Fruit fly (Drosophila melanogaster): ENCODE results near the gene comm.

comm gene

dm6 chr3L:15746250-15746649, 18.0 kb upstream of the comm start:
- TF ChIP-seq CG34406 (GFP tag; optimal IDR thresholded peaks at IDR 0.05) (no peak), Eip93F (GFP tag; optimal IDR thresholded peaks at IDR 0.05) (no peak)

- TF ChIP-seq CG4318 (GFP tag; optimal IDR thresholded peaks at IDR 0.05) (no peak), Sox15 (GFP tag; optimal IDR thresholded peaks at IDR 0.05) (no peak), CG3919 (GFP tag; optimal IDR thresholded peaks at IDR 0.05) (no peak), Sox14 (GFP tag; optimal IDR thresholded peaks at IDR 0.05) (no peak), Smox (GFP tag; optimal IDR thresholded peaks at IDR 0.05) (no peak), fkh (GFP tag; optimal IDR thresholded peaks at IDR 0.05) (peak; percentile 70), Hr39 (GFP tag; optimal IDR thresholded peaks at IDR 0.05) (no peak), lz (GFP tag; optimal IDR thresholded peaks at IDR 0.05) (no peak)
These were observed 13.6 kb upstream of the comm start for dm6 chr3L:15741843-15742242.

- TF ChIP-seq Hr4 (GFP tag; optimal IDR thresholded peaks at IDR 0.05) (no peak), salr (GFP tag; optimal IDR thresholded peaks at IDR 0.05) (no peak), CG6808 (GFP tag; optimal IDR thresholded peaks at IDR 0.05) (no peak), esn (GFP tag; optimal IDR thresholded peaks at IDR 0.05) (no peak), CG6854 (GFP tag; optimal IDR thresholded peaks at IDR 0.05) (no peak), ss (GFP tag; optimal IDR thresholded peaks at IDR 0.05) (no peak), Lpt (GFP tag; optimal IDR thresholded peaks at IDR 0.05) (no peak), Gug (GFP tag; IDR thresholded peaks at IDR 0.05) (no peak), CG11294 (GFP tag; IDR thresholded peaks at IDR 0.05) (no peak), Hr38 (GFP tag; optimal IDR thresholded peaks at IDR 0.05) (no peak), Met (GFP tag; optimal IDR thresholded peaks at IDR 0.05) (no peak), eg (GFP tag; IDR thresholded peaks at IDR 0.05) (no peak), fd59A (GFP tag; optimal IDR thresholded peaks at IDR 0.05) (no peak), CG11902 (GFP tag; optimal IDR thresholded peaks at IDR 0.05) (no peak), Eip78C (GFP tag) (no peak), Ets21C (GFP tag; optimal IDR thresholded peaks at IDR 0.05) (no peak), CG4318 (GFP tag; optimal IDR thresholded peaks at IDR 0.05) (no peak), CG8319 (GFP tag; optimal IDR thresholded peaks at IDR 0.05) (no peak), Eip75B (GFP tag; optimal IDR thresholded peaks at IDR 0.05) (no peak), CG6792 (GFP tag; optimal IDR thresholded peaks at IDR 0.05) (no peak)
These were observed 12.6 kb upstream of the comm start for dm6 chr3L:15740708-15741280.

- no peak for TF ChIP-seq Gug (GFP tag; IDR thresholded peaks at IDR 0.05)
- TF ChIP-seq Eip78C (GFP tag) = peak; percentile 29
These were observed 3.7 kb upstream of the comm start for dm6 chr3L:15731832-15732506.

- TF ChIP-seq lz (GFP tag; optimal IDR thresholded peaks at IDR 0.05) = no peak
- no peak for TF ChIP-seq spab (GFP tag; optimal IDR thresholded peaks at IDR 0.05)
- TF ChIP-seq fd59A (GFP tag; optimal IDR thresholded peaks at IDR 0.05) = no peak
- TF ChIP-seq Smox (GFP tag; optimal IDR thresholded peaks at IDR 0.05) = no peak
- TF ChIP-seq CG11762 (GFP tag; optimal IDR thresholded peaks at IDR 0.05; ENCODE audit: insufficient read depth) = no peak
- no peak for TF ChIP-seq Blimp-1 (GFP tag; optimal IDR thresholded peaks at IDR 0.05)
- peak; percentile 40; the same call in 1 of the 3 replicates for TF ChIP-seq eg (GFP tag; IDR thresholded peaks at IDR 0.05)
- TF ChIP-seq CG32006 (GFP tag; optimal IDR thresholded peaks at IDR 0.05) = no peak
- no peak for TF ChIP-seq CG3032 (tag; optimal IDR thresholded peaks at IDR 0.05)
- TF ChIP-seq Eip78C (GFP tag) = peak; percentile 4
- no peak for TF ChIP-seq cyc (GFP tag; optimal IDR thresholded peaks at IDR 0.05)
- TF ChIP-seq CG8119 (GFP tag; IDR thresholded peaks at IDR 0.05) = no peak
- no peak for TF ChIP-seq acj6 (GFP tag; optimal IDR thresholded peaks at IDR 0.05)
- TF ChIP-seq CG31627 (GFP tag; optimal IDR thresholded peaks at IDR 0.05) = no peak
- no peak for TF ChIP-seq Ets96B (tag; optimal IDR thresholded peaks at IDR 0.05)
- no peak for TF ChIP-seq Sox14 (GFP tag; optimal IDR thresholded peaks at IDR 0.05)
- no peak for TF ChIP-seq CG7368 (GFP tag; optimal IDR thresholded peaks at IDR 0.05)
- no peak for TF ChIP-seq fkh (GFP tag; optimal IDR thresholded peaks at IDR 0.05)
- peak; percentile 34 for TF ChIP-seq dsx (GFP tag; optimal IDR thresholded peaks at IDR 0.05; ENCODE audit: poor library complexity, severe bottlenecking)
- TF ChIP-seq CG6854 (GFP tag; optimal IDR thresholded peaks at IDR 0.05) = no peak
- TF ChIP-seq vri (GFP tag; optimal IDR thresholded peaks at IDR 0.05) = no peak
These were observed 1.2 kb upstream of the comm start for dm6 chr3L:15729306-15730006.
